Fruit fly (Drosophila melanogaster) whole organism, adult: Measurements from ENCODE around the gene CG11029.

Experiments
- CG11617 ChIP-seq: fragments of 200-800 bp; sonication (Bioruptor generic); optimal IDR thresholded peaks from 2 replicates; lab custom pipeline; 2017; ENCODE audit warnings: mild to moderate bottlenecking, missing biosample characterization, missing genetic modification reagents, missing genetic modification characterization
- CG12768 ChIP-seq: fragments of 200-800 bp; sonication (Bioruptor generic); optimal IDR thresholded peaks from 2 replicates; lab custom pipeline; 2017; ENCODE audit warnings: missing biosample characterization, missing genetic modification characterization, mild to moderate bottlenecking, moderate library complexity, missing genetic modification reagents
- CG14711 ChIP-seq: fragments of 200-800 bp; sonication (Bioruptor generic); optimal IDR thresholded peaks from 2 replicates; lab custom pipeline; 2018; ENCODE audit warnings: missing biosample characterization, mild to moderate bottlenecking, missing genetic modification characterization, moderate library complexity
- CG1620 ChIP-seq: fragments of 200-800 bp; sonication (Bioruptor generic); optimal IDR thresholded peaks from 2 replicates; lab custom pipeline; 2016; ENCODE audit warnings: missing biosample characterization, missing genetic modification characterization
- CG33017 ChIP-seq: fragments of 200-800 bp; sonication (Bioruptor generic); optimal IDR thresholded peaks from 2 replicates; lab custom pipeline; 2018; ENCODE audit warnings: missing biosample characterization, mild to moderate bottlenecking, missing genetic modification characterization, moderate library complexity
- CG5204 ChIP-seq: fragments of 200-800 bp; sonication (Bioruptor generic); optimal IDR thresholded peaks from 2 replicates; lab custom pipeline; 2016; ENCODE audit warnings: missing biosample characterization, missing genetic modification characterization
- CG7045 ChIP-seq: fragments of 200-800 bp; sonication (Bioruptor generic); optimal IDR thresholded peaks from 2 replicates; lab custom pipeline; 2017; ENCODE audit warnings: missing biosample characterization, mild to moderate bottlenecking, missing genetic modification characterization
- CG7101 ChIP-seq: fragments of 200-800 bp; sonication (Bioruptor generic); optimal IDR thresholded peaks from 2 replicates; lab custom pipeline; 2018; ENCODE audit warnings: missing biosample characterization, mild to moderate bottlenecking, missing genetic modification characterization, moderate library complexity
- Clk ChIP-seq: fragments of 200-800 bp; sonication (Bioruptor generic); optimal IDR thresholded peaks from 2 replicates; lab custom pipeline; 2017; ENCODE audit warnings: missing biosample characterization, missing genetic modification characterization
- Crg-1 ChIP-seq: fragments of 200-800 bp; sonication (Bioruptor generic); optimal IDR thresholded peaks from 2 replicates; lab custom pipeline; 2016; ENCODE audit warnings: missing biosample characterization, missing genetic modification characterization
- Hr96 ChIP-seq: fragments of 200-800 bp; sonication (Bioruptor generic); optimal IDR thresholded peaks from 2 replicates; lab custom pipeline; 2016; ENCODE audit warnings: missing biosample characterization, missing genetic modification characterization
- Mnt ChIP-seq: fragments of 200-800 bp; sonication (Bioruptor generic); optimal IDR thresholded peaks from 2 replicates; lab custom pipeline; 2016; ENCODE audit warnings: missing biosample characterization, mild to moderate bottlenecking, missing genetic modification characterization
- bab1 ChIP-seq: fragments of 200-800 bp; sonication (Bioruptor generic); optimal IDR thresholded peaks from 3 replicates; lab custom pipeline; 2019; ENCODE audit warnings: missing biosample characterization, mild to moderate bottlenecking, missing genetic modification characterization, moderate library complexity
- cic ChIP-seq: fragments of 200-800 bp; sonication (Bioruptor generic); optimal IDR thresholded peaks from 2 replicates; lab custom pipeline; 2017; ENCODE audit warnings: missing biosample characterization, mild to moderate bottlenecking, missing genetic modification characterization, moderate library complexity
- cnc ChIP-seq, 2 experiments: fragments of >200 bp; optimal IDR thresholded peaks; 2 replicates each; lab custom pipeline; 2017
- kay ChIP-seq: fragments of 200-800 bp; sonication (Bioruptor generic); peaks from one replicate; lab custom pipeline; 2016; ENCODE audit warnings: missing biosample characterization, missing genetic modification characterization, borderline replicate concordance
- ovo ChIP-seq: fragments of 200-800 bp; sonication (Bioruptor generic); optimal IDR thresholded peaks from 2 replicates; lab custom pipeline; 2016; ENCODE audit warnings: missing biosample characterization, missing genetic modification characterization
- pad ChIP-seq: fragments of 200-800 bp; sonication (Bioruptor generic); optimal IDR thresholded peaks from 3 replicates; lab custom pipeline; 2017; ENCODE audit warnings: missing biosample characterization, missing genetic modification characterization, mild to moderate bottlenecking, moderate library complexity, missing genetic modification reagents
- tj ChIP-seq: fragments of 200-800 bp; sonication (Bioruptor generic); optimal IDR thresholded peaks from 3 replicates; lab custom pipeline; 2017; ENCODE audit warnings: missing biosample characterization, mild to moderate bottlenecking, missing genetic modification characterization, moderate library complexity
- toe ChIP-seq: fragments of 200-800 bp; sonication (Bioruptor generic); optimal IDR thresholded peaks from 2 replicates; lab custom pipeline; 2016; ENCODE audit warnings: missing biosample characterization, missing genetic modification characterization

CG11029 gene

DNA sequence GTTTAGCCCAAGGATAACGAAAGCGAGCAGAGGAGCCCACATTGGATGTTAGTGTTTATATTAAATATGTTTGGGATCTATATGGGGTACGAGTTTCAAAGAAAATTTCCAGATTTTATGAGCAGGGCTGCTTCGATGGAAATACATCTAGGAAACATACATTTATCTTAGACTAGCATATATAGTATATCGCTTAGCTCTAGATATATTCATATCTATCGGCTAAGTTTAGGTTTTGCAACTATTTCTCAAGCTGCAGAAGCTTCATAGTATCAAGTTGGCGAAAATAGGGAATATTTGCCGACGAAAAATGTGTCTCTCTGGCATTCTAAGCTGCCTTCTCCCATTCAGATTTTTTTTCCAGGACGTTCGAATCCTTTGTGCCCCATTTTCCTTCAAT is 17.2 kb upstream of the CG11029 start, which contains the start of gene CG14006:
CG14006 (minus strand) TSS at position 101 of the 400 bp plus-strand sequence.
- TF ChIP-seq Mnt (GFP tag; lab: Kevin White, UChicago) (no peak), Hr96 (GFP tag; lab: Kevin White, UChicago) (no peak), CG11617 (GFP tag; lab: Kevin White, UChicago) (no peak), kay (GFP tag; lab: Kevin White, UChicago) (no peak), pad (GFP tag; lab: Kevin White, UChicago) (no peak), ovo (GFP tag; lab: Kevin White, UChicago) (no peak), bab1 (GFP tag; lab: Kevin White, UChicago) (no peak), toe (GFP tag; lab: Kevin White, UChicago) (no peak), CG7045 (GFP tag; lab: Kevin White, UChicago) (no peak), CG12768 (GFP tag; lab: Kevin White, UChicago) (no peak), Clk (GFP tag; lab: Kevin White, UChicago) (no peak), cnc (optimal IDR thresholded peaks at IDR 0.05; lab: Kevin White, UChicago) (no peak), CG5204 (no peak), CG7101 (tag; lab: Kevin White, UChicago) (no peak), CG14711 (tag; lab: Kevin White, UChicago) (no peak), Crg-1 (GFP tag; lab: Kevin White, UChicago) (no peak), CG1620 (no peak), cic (GFP tag; lab: Kevin White, UChicago) (no peak)

DNA sequence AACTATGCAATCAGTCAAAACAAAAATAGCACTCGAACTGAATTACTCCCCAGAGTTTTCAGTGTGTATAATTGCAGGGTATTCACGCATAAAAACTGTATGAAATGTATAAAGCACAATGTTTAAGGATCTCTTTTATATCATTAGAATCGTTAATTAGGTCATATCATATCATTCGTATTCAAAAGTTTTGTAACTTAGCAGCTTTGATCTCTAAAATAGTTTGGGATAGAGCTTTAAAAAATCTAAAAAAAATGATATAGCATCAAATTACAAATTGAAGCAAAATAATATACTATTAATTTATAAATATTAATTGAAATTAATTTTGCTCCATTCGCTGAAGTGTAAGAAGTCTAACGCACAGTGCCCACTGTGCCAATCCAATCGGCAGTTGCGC is 15.5 kb upstream of the CG11029 start:
- TF ChIP-seq ovo (GFP tag; lab: Kevin White, UChicago): no peak
- no peak for TF ChIP-seq cic (GFP tag; lab: Kevin White, UChicago)
- no peak for TF ChIP-seq Mnt (GFP tag; lab: Kevin White, UChicago)
- TF ChIP-seq CG7045 (GFP tag; lab: Kevin White, UChicago): no peak
- TF ChIP-seq bab1 (GFP tag; lab: Kevin White, UChicago): no peak
- TF ChIP-seq kay (GFP tag; lab: Kevin White, UChicago): no peak
- TF ChIP-seq Crg-1 (GFP tag; lab: Kevin White, UChicago): no peak
- TF ChIP-seq tj (GFP tag; lab: Kevin White, UChicago): no peak
- TF ChIP-seq cnc (optimal IDR thresholded peaks at IDR 0.05; lab: Kevin White, UChicago): no peak
- no peak for TF ChIP-seq CG14711 (tag; lab: Kevin White, UChicago)
- TF ChIP-seq Clk (GFP tag; lab: Kevin White, UChicago): no peak
- TF ChIP-seq CG1620: no peak
- no peak for TF ChIP-seq CG5204
- no peak for TF ChIP-seq CG12768 (GFP tag; lab: Kevin White, UChicago)
- no peak for TF ChIP-seq CG11617 (GFP tag; lab: Kevin White, UChicago)
- TF ChIP-seq toe (GFP tag; lab: Kevin White, UChicago): no peak
- TF ChIP-seq CG7101 (tag; lab: Kevin White, UChicago): no peak
- no peak for TF ChIP-seq CG33017 (tag; lab: Kevin White, UChicago)
- no peak for TF ChIP-seq Hr96 (GFP tag; lab: Kevin White, UChicago)

DNA sequence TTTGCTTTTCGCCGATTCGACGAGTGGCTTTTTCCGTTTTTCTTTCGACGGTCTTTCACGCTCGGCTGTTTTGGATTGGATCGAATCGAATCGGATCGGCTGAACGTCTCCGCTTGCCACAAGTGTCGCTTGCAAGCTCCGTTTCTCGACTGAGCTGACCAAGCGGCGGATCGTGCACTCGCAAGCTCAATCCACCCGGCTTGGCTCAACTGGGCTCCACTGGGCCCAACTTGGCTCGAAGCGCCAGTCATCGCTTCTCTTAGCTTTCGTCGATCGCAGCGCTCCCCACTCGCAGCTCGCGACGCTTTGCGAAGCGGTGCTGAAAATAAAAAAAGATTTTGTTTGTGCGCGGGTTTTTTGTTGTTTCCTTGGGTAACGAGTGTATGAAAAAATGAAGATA is 5.2 kb upstream of the CG11029 start:
- TF ChIP-seq CG1620 (no peak), tj (GFP tag; lab: Kevin White, UChicago) (peak; percentile 10), CG7045 (GFP tag; lab: Kevin White, UChicago) (no peak), toe (GFP tag; lab: Kevin White, UChicago) (no peak), pad (GFP tag; lab: Kevin White, UChicago) (no peak), CG7101 (tag; lab: Kevin White, UChicago) (no peak), CG12768 (GFP tag; lab: Kevin White, UChicago) (no peak), cic (GFP tag; lab: Kevin White, UChicago) (no peak)

DNA sequence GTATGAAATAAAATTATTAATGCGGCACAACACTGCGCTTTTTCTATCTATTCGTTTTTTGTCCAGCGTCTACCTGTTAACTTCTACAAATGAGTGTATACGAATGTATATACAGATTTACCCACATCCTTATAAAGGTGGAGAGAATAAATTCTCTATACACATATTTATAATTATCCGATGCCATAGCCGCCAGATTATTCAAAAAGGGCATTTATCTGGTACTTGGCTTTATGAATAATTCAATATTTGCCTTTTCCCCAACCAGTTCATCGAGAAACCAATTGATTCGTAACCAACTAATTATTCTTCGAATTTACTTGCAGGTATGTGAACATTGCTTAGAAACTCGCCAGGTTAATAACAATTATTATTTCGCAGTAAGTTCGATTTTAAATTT is 4.8 kb upstream of the CG11029 start, which contains the start of gene CG11147:
CG11147 (minus strand) TSS at position 101 of the 400 bp plus-strand sequence.
- no peak for TF ChIP-seq CG7101 (tag; lab: Kevin White, UChicago)
- TF ChIP-seq CG5204: no peak
- no peak for TF ChIP-seq Mnt (GFP tag; lab: Kevin White, UChicago)
- no peak for TF ChIP-seq Clk (GFP tag; lab: Kevin White, UChicago)
- TF ChIP-seq pad (GFP tag; lab: Kevin White, UChicago): no peak
- no peak for TF ChIP-seq CG12768 (GFP tag; lab: Kevin White, UChicago)
- no peak for TF ChIP-seq bab1 (GFP tag; lab: Kevin White, UChicago)

DNA sequence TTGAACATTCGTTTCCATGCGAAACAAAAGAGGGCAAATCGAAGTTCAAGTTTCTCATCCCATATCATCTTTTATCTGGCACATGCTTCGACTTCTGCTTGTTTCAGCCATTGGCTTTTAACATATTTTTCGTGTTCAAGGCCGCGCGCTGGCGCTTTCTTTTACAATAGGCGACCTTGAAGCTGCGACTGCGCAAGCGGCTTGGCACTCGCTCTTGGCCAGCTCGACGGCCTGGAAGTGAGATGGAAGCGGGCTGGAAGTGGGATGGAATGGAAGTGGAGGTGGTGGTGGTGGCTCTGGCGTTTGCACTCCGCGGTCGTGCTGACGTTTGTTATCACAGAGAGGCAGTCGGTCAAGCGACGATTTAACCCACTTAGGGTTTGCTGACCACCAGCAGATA is 3.5 kb upstream of the CG11029 start:
- TF ChIP-seq tj (GFP tag; lab: Kevin White, UChicago) (peak; percentile 23), cic (GFP tag; lab: Kevin White, UChicago) (no peak)

DNA sequence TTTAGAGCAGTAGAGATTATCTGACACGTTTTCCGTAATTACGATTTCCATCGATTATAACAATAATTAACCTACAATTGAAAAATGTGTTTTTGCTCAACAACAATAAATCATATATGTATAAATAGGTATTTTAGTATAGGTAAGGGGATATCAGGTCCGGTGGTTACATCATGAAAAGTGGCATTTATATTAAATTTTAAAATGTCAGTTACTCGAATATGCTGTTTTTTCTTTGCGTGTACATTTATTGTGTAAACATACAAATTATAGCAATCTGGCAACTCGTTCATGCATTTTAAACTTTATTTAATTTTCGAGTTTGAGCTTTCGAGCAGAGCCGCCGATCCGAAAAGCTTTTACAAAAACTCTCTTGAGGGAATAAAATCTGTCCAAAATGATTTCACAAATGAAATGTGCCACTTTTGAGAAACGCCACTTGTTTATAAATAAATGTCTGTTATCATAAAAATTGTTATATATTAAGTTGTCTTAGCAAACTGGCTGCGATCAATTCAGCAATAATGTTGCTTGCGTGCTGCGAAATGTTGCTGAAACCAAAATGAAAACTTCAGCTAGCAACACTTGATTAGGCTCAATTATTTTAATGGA is 2.3 kb upstream of the CG11029 start:
- TF ChIP-seq kay (GFP tag; lab: Kevin White, UChicago) (peak; percentile 88), Clk (GFP tag; lab: Kevin White, UChicago) (no peak)

DNA sequence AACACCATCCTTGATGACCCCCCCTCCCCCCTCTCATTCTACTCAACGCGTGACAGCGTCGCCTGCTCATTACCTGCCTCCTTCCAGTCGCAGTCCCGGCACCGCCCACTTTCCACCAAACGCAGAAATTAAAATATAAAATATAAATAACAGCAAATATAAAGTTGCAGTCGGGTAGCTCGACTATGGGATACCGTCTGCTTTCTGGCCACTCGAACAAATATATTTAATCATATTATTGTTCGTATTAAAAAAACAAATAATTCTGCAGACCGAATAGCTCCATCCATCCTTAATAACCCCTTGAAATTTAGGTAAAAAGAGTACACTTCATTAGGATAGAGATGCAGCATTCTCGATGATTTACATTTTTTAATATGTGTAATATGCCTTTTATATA is 2.2 kb downstream of the CG11029 start:
- no peak for TF ChIP-seq CG33017 (tag; lab: Kevin White, UChicago)
- no peak for TF ChIP-seq toe (GFP tag; lab: Kevin White, UChicago)
- TF ChIP-seq CG12768 (GFP tag; lab: Kevin White, UChicago): no peak
- TF ChIP-seq Crg-1 (GFP tag; lab: Kevin White, UChicago): no peak
- TF ChIP-seq CG1620: no peak
- TF ChIP-seq tj (GFP tag; lab: Kevin White, UChicago): no peak
- no peak for TF ChIP-seq CG14711 (tag; lab: Kevin White, UChicago)
